Worm (Caenorhabditis elegans) whole organism, mixed stage, embryonic: Measurements from ENCODE around the gene str-52.

Experiments used
- bed-3 ChIP-seq: fragments of 200-800 bp; sonication (Bioruptor generic); optimal IDR thresholded peaks from 3 replicates; lab custom pipeline; 2018; ENCODE audit warnings: mild to moderate bottlenecking, missing genetic modification characterization, moderate library complexity, missing compliant biosample characterization
- blmp-1 ChIP-seq: fragments of 150-350 bp; optimal IDR thresholded peaks from 2 replicates; lab custom pipeline; 2014; ENCODE audit warnings: missing biosample characterization, missing genetic modification characterization
- ceh-39 ChIP-seq: fragments of 150-350 bp; optimal IDR thresholded peaks from 2 replicates; lab custom pipeline; 2014; ENCODE audit warnings: missing biosample characterization, missing genetic modification characterization
- ceh-43 ChIP-seq: fragments of 200-800 bp; sonication (Bioruptor generic); optimal IDR thresholded peaks from 2 replicates; lab custom pipeline; 2018; ENCODE audit warnings: mild to moderate bottlenecking, missing genetic modification characterization, moderate library complexity, missing compliant biosample characterization
- ceh-83 ChIP-seq: fragments of 200-800 bp; sonication (Bioruptor generic); optimal IDR thresholded peaks from 2 replicates; lab custom pipeline; 2018; ENCODE audit warnings: mild to moderate bottlenecking, missing genetic modification characterization, missing compliant biosample characterization
- ces-1 ChIP-seq: fragments of 150-350 bp; optimal IDR thresholded peaks from 2 replicates; lab custom pipeline; 2014; ENCODE audit warnings: missing biosample characterization, missing genetic modification reagents, missing genetic modification characterization
- cnd-1 ChIP-seq: fragments of 200-800 bp; sonication (Bioruptor generic); optimal IDR thresholded peaks from 2 replicates; lab custom pipeline; 2018; ENCODE audit warnings: mild to moderate bottlenecking, missing genetic modification characterization, missing compliant biosample characterization
- drap-1 ChIP-seq: fragments of 200-800 bp; sonication (Bioruptor generic); optimal IDR thresholded peaks from 3 replicates; lab custom pipeline; 2018; ENCODE audit warnings: mild to moderate bottlenecking, missing genetic modification characterization, missing compliant biosample characterization
- elt-3 ChIP-seq: fragments of 150-350 bp; optimal IDR thresholded peaks from 2 replicates; lab custom pipeline; 2014; ENCODE audit warnings: missing biosample characterization, missing genetic modification characterization
- flh-1 ChIP-seq: fragments of 200-800 bp; sonication (Bioruptor generic); optimal IDR thresholded peaks from 2 replicates; lab custom pipeline; 2018; ENCODE audit warnings: mild to moderate bottlenecking, missing genetic modification characterization, moderate library complexity, missing compliant biosample characterization
- ham-2 ChIP-seq: fragments of 200-800 bp; sonication (Bioruptor generic); optimal IDR thresholded peaks from 2 replicates; lab custom pipeline; 2018; ENCODE audit warnings: mild to moderate bottlenecking, missing genetic modification characterization, missing compliant biosample characterization
- hlh-1 ChIP-seq: fragments of 150-350 bp; optimal IDR thresholded peaks from 2 replicates; lab custom pipeline; 2014; ENCODE audit warnings: missing biosample characterization, missing genetic modification reagents, missing genetic modification characterization
- lin-13 ChIP-seq: fragments of 150-350 bp; optimal IDR thresholded peaks from 2 replicates; lab custom pipeline; 2014; ENCODE audit warnings: missing biosample characterization, missing genetic modification characterization
- lsy-2 ChIP-seq: fragments of 150-350 bp; optimal IDR thresholded peaks from 2 replicates; lab custom pipeline; 2014; ENCODE audit warnings: missing biosample characterization, missing genetic modification characterization
- mab-5 ChIP-seq: fragments of 150-350 bp; optimal IDR thresholded peaks from 2 replicates; lab custom pipeline; 2014; ENCODE audit warnings: missing biosample characterization, missing genetic modification characterization
- mep-1 ChIP-seq: fragments of 150-350 bp; optimal IDR thresholded peaks from 2 replicates; lab custom pipeline; 2017; ENCODE audit warnings: missing biosample characterization, missing genetic modification reagents, missing genetic modification characterization, inconsistent platforms
- mls-2 ChIP-seq: sonication (generic microtip); optimal IDR thresholded peaks from 2 replicates; lab custom pipeline; 2016; ENCODE audit warnings: mild to moderate bottlenecking, missing genetic modification characterization, moderate library complexity, missing compliant biosample characterization
- nhr-12 ChIP-seq: fragments of 150-350 bp; optimal IDR thresholded peaks from 2 replicates; lab custom pipeline; 2014; ENCODE audit warnings: missing biosample characterization, missing genetic modification characterization
- nhr-237 ChIP-seq: fragments of 150-350 bp; optimal IDR thresholded peaks from 2 replicates; lab custom pipeline; 2014; ENCODE audit warnings: missing biosample characterization, missing genetic modification characterization
- nhr-28 ChIP-seq: fragments of 150-350 bp; optimal IDR thresholded peaks from 2 replicates; lab custom pipeline; 2014; ENCODE audit warnings: missing biosample characterization, missing genetic modification characterization
- sem-2 ChIP-seq: fragments of 200-800 bp; sonication (Bioruptor generic); optimal IDR thresholded peaks from 2 replicates; lab custom pipeline; 2018; ENCODE audit warnings: mild to moderate bottlenecking, missing genetic modification characterization, missing compliant biosample characterization
- snpc-4 ChIP-seq: fragments of 150-350 bp; optimal IDR thresholded peaks from 2 replicates; lab custom pipeline; 2014; ENCODE audit warnings: missing biosample characterization, missing genetic modification characterization
- sptf-1 ChIP-seq: sonication (generic microtip); optimal IDR thresholded peaks from 2 replicates; lab custom pipeline; 2017; ENCODE audit warnings: mild to moderate bottlenecking, missing genetic modification characterization, moderate library complexity, missing compliant biosample characterization
- tbx-8 ChIP-seq: fragments of 200-800 bp; sonication (Bioruptor generic); optimal IDR thresholded peaks from 2 replicates; lab custom pipeline; 2018; ENCODE audit warnings: mild to moderate bottlenecking, missing genetic modification characterization, moderate library complexity, missing compliant biosample characterization
- unc-120 ChIP-seq: sonication (generic microtip); optimal IDR thresholded peaks from 2 replicates; lab custom pipeline; 2017; ENCODE audit warnings: missing genetic modification characterization, missing compliant biosample characterization; ENCODE audit not compliant: poor library complexity, severe bottlenecking
- unc-39 ChIP-seq: fragments of 150-350 bp; optimal IDR thresholded peaks from 2 replicates; lab custom pipeline; 2014; ENCODE audit warnings: missing biosample characterization, missing genetic modification characterization
- unc-62 ChIP-seq: fragments of 150-350 bp; optimal IDR thresholded peaks from 2 replicates; lab custom pipeline; 2014; ENCODE audit warnings: missing biosample characterization, missing genetic modification reagents, missing genetic modification characterization
- zip-8 ChIP-seq: fragments of 150-350 bp; optimal IDR thresholded peaks from 2 replicates; lab custom pipeline; 2014; ENCODE audit warnings: missing biosample characterization, missing genetic modification characterization
- ztf-11 ChIP-seq: fragments of 150-350 bp; optimal IDR thresholded peaks from 2 replicates; lab custom pipeline; 2014; ENCODE audit warnings: missing biosample characterization, missing genetic modification characterization

Gene str-52

ce11 chrV:2146044-2146443 lies at the start of gene str-52:
str-52 (minus strand) TSS chrV:2146144.
- no peak for TF ChIP-seq nhr-12
- no peak for TF ChIP-seq unc-62 (GFP tag; lab: Kevin White, UChicago)
- TF ChIP-seq hlh-1 (tag; lab: Kevin White, UChicago) = no peak
- no peak for TF ChIP-seq ces-1 (GFP tag; lab: Kevin White, UChicago)
- no peak for TF ChIP-seq nhr-237 (tag; lab: Kevin White, UChicago)
- TF ChIP-seq mab-5 (tag; lab: Kevin White, UChicago) = no peak
- TF ChIP-seq lsy-2 (tag; lab: Kevin White, UChicago) = no peak
- no peak for TF ChIP-seq ceh-43 (GFP tag; lab: Kevin White, UChicago)
- no peak for TF ChIP-seq zip-8 (tag; lab: Kevin White, UChicago)
- no peak for TF ChIP-seq sptf-1 (tag; lab: Kevin White, UChicago)

- TF ChIP-seq ceh-39 (tag; lab: Kevin White, UChicago) (no peak), blmp-1 (tag; lab: Kevin White, UChicago) (no peak), ztf-11 (tag; lab: Kevin White, UChicago) (no peak), sem-2 (no peak), cnd-1 (tag; lab: Kevin White, UChicago) (no peak)
Measured at ce11 chrV:2192117-2192516, 46.2 kb upstream of the str-52 start, which contains the start of gene nhr-13. nhr-13 (plus strand) TSS chrV:2192485.

- TF ChIP-seq sem-2 = no peak
- TF ChIP-seq ceh-39 (tag; lab: Kevin White, UChicago) = no peak
- TF ChIP-seq nhr-237 (tag; lab: Kevin White, UChicago) = no peak
- TF ChIP-seq nhr-12 = no peak
- TF ChIP-seq elt-3 (tag; lab: Kevin White, UChicago) = no peak
- no peak for TF ChIP-seq drap-1 (GFP tag; lab: Kevin White, UChicago)
- no peak for TF ChIP-seq ztf-11 (tag; lab: Kevin White, UChicago)
- no peak for TF ChIP-seq ham-2 (GFP tag; lab: Kevin White, UChicago)
- TF ChIP-seq bed-3 (GFP tag; lab: Kevin White, UChicago) = no peak
- TF ChIP-seq snpc-4 (tag; lab: Kevin White, UChicago) = no peak
- no peak for TF ChIP-seq mls-2 (tag; lab: Kevin White, UChicago)
- TF ChIP-seq lsy-2 (tag; lab: Kevin White, UChicago) = no peak
- no peak for TF ChIP-seq mep-1 (tag; lab: Kevin White, UChicago)
- no peak for TF ChIP-seq unc-39 (tag; lab: Kevin White, UChicago)
- TF ChIP-seq nhr-28 = no peak
- no peak for TF ChIP-seq flh-1 (GFP tag; lab: Kevin White, UChicago)
- no peak for TF ChIP-seq lin-13 (tag; lab: Kevin White, UChicago)
- TF ChIP-seq unc-120 (tag; lab: Kevin White, UChicago) = no peak
- no peak for TF ChIP-seq ceh-83 (GFP tag; lab: Kevin White, UChicago)
Measured at ce11 chrV:2191122-2191521, 45.2 kb upstream of the str-52 start, which contains the start of gene srbc-42. srbc-42 (minus strand) TSS chrV:2191222.

ce11 chrV:2190383-2190782 lies 44.4 kb upstream of the str-52 start:
- TF ChIP-seq nhr-12 = no peak
- no peak for TF ChIP-seq flh-1 (GFP tag; lab: Kevin White, UChicago)
- TF ChIP-seq unc-62 (GFP tag; lab: Kevin White, UChicago) = no peak
- no peak for TF ChIP-seq nhr-28
- TF ChIP-seq nhr-237 (tag; lab: Kevin White, UChicago) = no peak
- TF ChIP-seq mep-1 (tag; lab: Kevin White, UChicago) = no peak
- no peak for TF ChIP-seq ces-1 (GFP tag; lab: Kevin White, UChicago)
- no peak for TF ChIP-seq mls-2 (tag; lab: Kevin White, UChicago)
- no peak for TF ChIP-seq unc-120 (tag; lab: Kevin White, UChicago)
- TF ChIP-seq bed-3 (GFP tag; lab: Kevin White, UChicago) = no peak
- no peak for TF ChIP-seq tbx-8 (GFP tag; lab: Kevin White, UChicago)
- no peak for TF ChIP-seq ztf-11 (tag; lab: Kevin White, UChicago)
- TF ChIP-seq snpc-4 (tag; lab: Kevin White, UChicago) = no peak
- TF ChIP-seq drap-1 (GFP tag; lab: Kevin White, UChicago) = no peak
- no peak for TF ChIP-seq elt-3 (tag; lab: Kevin White, UChicago)
- TF ChIP-seq ceh-83 (GFP tag; lab: Kevin White, UChicago) = no peak
- no peak for TF ChIP-seq lsy-2 (tag; lab: Kevin White, UChicago)
- TF ChIP-seq zip-8 (tag; lab: Kevin White, UChicago) = no peak

- TF ChIP-seq flh-1 (GFP tag; lab: Kevin White, UChicago) (no peak), ham-2 (GFP tag; lab: Kevin White, UChicago) (no peak), sem-2 (no peak), ceh-39 (tag; lab: Kevin White, UChicago) (no peak), zip-8 (tag; lab: Kevin White, UChicago) (no peak), unc-62 (GFP tag; lab: Kevin White, UChicago) (no peak), mep-1 (tag; lab: Kevin White, UChicago) (no peak), snpc-4 (tag; lab: Kevin White, UChicago) (no peak)
- TF ChIP-seq, all 35 proteins: peak for 0
Measured at ce11 chrV:2187864-2188345, 42.0 kb upstream of the str-52 start, which contains the start of gene Y5H2B.3. Y5H2B.3 (plus strand) TSS chrV:2188295.
